Comparison of ENCODE assay signal across 2 fruit fly cellular contexts in the genomic region with DNA sequence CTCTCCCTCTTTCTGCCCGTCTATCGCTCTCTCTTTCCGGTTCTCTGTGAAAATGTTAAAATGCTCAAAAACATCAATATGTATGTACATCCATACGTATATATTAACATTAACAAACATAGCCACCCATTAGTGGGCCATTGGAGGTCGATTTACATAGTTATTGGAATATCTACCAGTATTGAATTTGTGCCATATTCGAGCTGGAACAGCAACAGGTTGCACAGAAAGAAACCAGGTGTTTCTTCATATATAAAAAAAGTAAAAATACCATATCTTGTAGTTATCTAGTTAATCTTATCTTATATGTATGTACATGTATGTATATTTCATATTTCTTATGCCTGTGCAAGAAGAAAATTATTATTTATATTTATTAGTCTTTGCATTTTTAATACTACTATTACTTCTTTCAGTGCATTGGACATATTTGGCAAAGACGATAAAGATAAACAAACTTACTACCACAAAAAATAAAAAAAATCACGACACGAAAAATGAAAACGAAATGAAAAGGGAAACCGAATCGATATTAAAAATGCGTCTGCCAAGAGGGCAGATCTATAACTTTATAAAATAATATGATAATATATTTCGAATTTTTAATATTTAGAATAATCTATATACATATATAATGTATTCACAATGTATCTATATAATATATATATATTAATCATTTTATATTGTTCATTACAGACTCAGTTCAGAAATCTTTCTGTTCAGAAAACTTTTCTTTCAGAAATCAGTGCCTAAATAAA.
TF ChIP-seq lines count a peak whose summit lies in the region.

No protein-coding gene starts in this region.

- no peak for TF ChIP-seq CTCF in whole organism, embryonic (GFP tag; optimal IDR thresholded peaks at IDR 0.05; lab: Kevin White, UChicago)

TF ChIP-seq in whole organism, embryonic, 481 proteins besides CTCF, POLR2A, EP300 and RAD21 (continues in another document):
- TF ChIP-seq Spps (tag; optimal IDR thresholded peaks at IDR 0.05; lab: Kevin White, UChicago) (no peak), CG15514 (GFP tag; optimal IDR thresholded peaks at IDR 0.05; lab: Kevin White, UChicago) (peak; percentile 7), H2.0 (GFP tag; IDR thresholded peaks at IDR 0.05; lab: Robert Waterston, UW) (0 out of 2 replicates have a peak, but pooled peaks have one; percentile 41), hkb (optimal IDR thresholded peaks at IDR 0.05; lab: Kevin White, UChicago) (no peak), hkb (GFP tag; IDR thresholded peaks at IDR 0.05; lab: Robert Waterston, UW) (peak; percentile 70), CG6175 (GFP tag; IDR thresholded peaks at IDR 0.05; lab: Robert Waterston, UW) (no peak), CG11093 (GFP tag; IDR thresholded peaks at IDR 0.05; lab: Robert Waterston, UW) (0 out of 3 replicates have a peak, but pooled peaks have one; percentile 13), CG13894 (tag; optimal IDR thresholded peaks at IDR 0.05; lab: Kevin White, UChicago) (no peak), CG8290 (GFP tag; optimal IDR thresholded peaks at IDR 0.05; lab: Kevin White, UChicago) (no peak), CG8290 (tag; optimal IDR thresholded peaks at IDR 0.05; lab: Kevin White, UChicago) (peak in 1 of 2 experiments; percentile 51), insv (GFP tag; optimal IDR thresholded peaks at IDR 0.05; lab: Kevin White, UChicago) (no peak), caup (GFP tag; optimal IDR thresholded peaks at IDR 0.05; lab: Kevin White, UChicago; ENCODE audit: severe bottlenecking) (peak; percentile 34), row (GFP tag; IDR thresholded peaks at IDR 0.05; lab: Robert Waterston, UW) (peak; percentile 55), Rfx (GFP tag; IDR thresholded peaks at IDR 0.05; lab: Robert Waterston, UW) (0 out of 2 replicates have a peak, but pooled peaks have one; percentile 36), abd-A (tag; optimal IDR thresholded peaks at IDR 0.05; lab: Kevin White, UChicago) (peak; percentile 78), Med (GFP tag; lab: Kevin White, UChicago) (peak; percentile 34), ERR (GFP tag; optimal IDR thresholded peaks at IDR 0.05; lab: Kevin White, UChicago) (no peak), cas (GFP tag; IDR thresholded peaks at IDR 0.05; lab: Robert Waterston, UW) (no peak), dpn (GFP tag; optimal IDR thresholded peaks at IDR 0.05; lab: Kevin White, UChicago) (peak in 1 of 2 experiments; percentile 27), salm (tag; optimal IDR thresholded peaks at IDR 0.05; lab: Kevin White, UChicago) (peak; percentile 8), Nf-YA (GFP tag; IDR thresholded peaks at IDR 0.05; lab: Robert Waterston, UW) (0 out of 2 replicates have a peak, but pooled peaks have one; percentile 28), Dbx (GFP tag; IDR thresholded peaks at IDR 0.05; lab: Robert Waterston, UW) (no peak), Gsc (GFP tag; IDR thresholded peaks at IDR 0.05; lab: Robert Waterston, UW) (no peak), D19B (GFP tag; optimal IDR thresholded peaks at IDR 0.05; lab: Kevin White, UChicago) (no peak), CG10147 (GFP tag; optimal IDR thresholded peaks at IDR 0.05; lab: Kevin White, UChicago) (peak; percentile 5), so (GFP tag; IDR thresholded peaks at IDR 0.05; lab: Robert Waterston, UW) (no peak; the same call in 2 of the 3 replicates), CG7556 (GFP tag; optimal IDR thresholded peaks at IDR 0.05; lab: Kevin White, UChicago) (peak; percentile 30), D19A (tag; optimal IDR thresholded peaks at IDR 0.05; lab: Kevin White, UChicago) (peak; percentile 42), CG18476 (GFP tag; optimal IDR thresholded peaks at IDR 0.05; lab: Kevin White, UChicago) (peak; percentile 15), Oaz (GFP tag; IDR thresholded peaks at IDR 0.05; lab: Robert Waterston, UW) (peak; percentile 35; the same call in 1 of the 2 replicates), CG7357 (GFP tag; IDR thresholded peaks at IDR 0.05; lab: Robert Waterston, UW) (no peak), CG2116 (GFP tag; optimal IDR thresholded peaks at IDR 0.05; lab: Kevin White, UChicago) (no peak), jing (GFP tag; optimal IDR thresholded peaks at IDR 0.05; lab: Kevin White, UChicago) (no peak), bsh (GFP tag; optimal IDR thresholded peaks at IDR 0.05; lab: Kevin White, UChicago) (peak in 1 of 2 experiments; percentile 7), CG11504 (tag; optimal IDR thresholded peaks at IDR 0.05; lab: Kevin White, UChicago) (peak; percentile 76), hb (GFP tag; IDR thresholded peaks at IDR 0.05; lab: Robert Waterston, UW; ENCODE audit: partially characterized antibody) (no peak), Hand (GFP tag; optimal IDR thresholded peaks at IDR 0.05; lab: Kevin White, UChicago) (no peak), CG9609 (GFP tag; optimal IDR thresholded peaks at IDR 0.05; lab: Kevin White, UChicago) (no peak), CG9437 (GFP tag; optimal IDR thresholded peaks at IDR 0.05; lab: Kevin White, UChicago) (peak; percentile 14), exex (tag; optimal IDR thresholded peaks at IDR 0.05; lab: Kevin White, UChicago) (no peak)

TF ChIP-seq in whole organism, prepupa, 60 proteins besides CTCF, POLR2A, EP300 and RAD21:
- TF ChIP-seq CG4318 (GFP tag; optimal IDR thresholded peaks at IDR 0.05; lab: Kevin White, UChicago) = no peak
- TF ChIP-seq Eip78C (GFP tag; lab: Kevin White, UChicago) = peak; percentile 47
- no peak for TF ChIP-seq acj6 (GFP tag; optimal IDR thresholded peaks at IDR 0.05; lab: Kevin White, UChicago)
- no peak for TF ChIP-seq fd85E (GFP tag; optimal IDR thresholded peaks at IDR 0.05; lab: Kevin White, UChicago)
- TF ChIP-seq svp (GFP tag; lab: Kevin White, UChicago) = peak; percentile 10
- no peak for TF ChIP-seq CG8632 (GFP tag; optimal IDR thresholded peaks at IDR 0.05; lab: Kevin White, UChicago)
- TF ChIP-seq CG11762 (GFP tag; optimal IDR thresholded peaks at IDR 0.05; lab: Kevin White, UChicago; ENCODE audit: insufficient read depth) = no peak
- no peak for TF ChIP-seq CG11902 (GFP tag; optimal IDR thresholded peaks at IDR 0.05; lab: Kevin White, UChicago)
- peak; percentile 7 for TF ChIP-seq CG34406 (GFP tag; optimal IDR thresholded peaks at IDR 0.05; lab: Kevin White, UChicago)
- TF ChIP-seq CG9139 (GFP tag; optimal IDR thresholded peaks at IDR 0.05; lab: Kevin White, UChicago) = no peak
- no peak for TF ChIP-seq spab (GFP tag; optimal IDR thresholded peaks at IDR 0.05; lab: Kevin White, UChicago)
- no peak for TF ChIP-seq Met (GFP tag; optimal IDR thresholded peaks at IDR 0.05; lab: Kevin White, UChicago)
- peak; percentile 6 for TF ChIP-seq Blimp-1 (GFP tag; optimal IDR thresholded peaks at IDR 0.05; lab: Kevin White, UChicago)
- TF ChIP-seq Ets21C (GFP tag; optimal IDR thresholded peaks at IDR 0.05; lab: Kevin White, UChicago) = no peak
- TF ChIP-seq CG10631 (GFP tag; optimal IDR thresholded peaks at IDR 0.05; lab: Kevin White, UChicago) = no peak
- TF ChIP-seq CG8319 (GFP tag; optimal IDR thresholded peaks at IDR 0.05; lab: Kevin White, UChicago) = no peak
- no peak for TF ChIP-seq Hr39 (GFP tag; optimal IDR thresholded peaks at IDR 0.05; lab: Kevin White, UChicago)
- no peak for TF ChIP-seq CG3032 (tag; optimal IDR thresholded peaks at IDR 0.05; lab: Kevin White, UChicago)
- TF ChIP-seq pdm3 (GFP tag; optimal IDR thresholded peaks at IDR 0.05; lab: Kevin White, UChicago) = no peak
- peak; percentile 26 for TF ChIP-seq fkh (GFP tag; optimal IDR thresholded peaks at IDR 0.05; lab: Kevin White, UChicago)
- TF ChIP-seq cyc (GFP tag; optimal IDR thresholded peaks at IDR 0.05; lab: Kevin White, UChicago) = no peak
- TF ChIP-seq CG3919 (GFP tag; optimal IDR thresholded peaks at IDR 0.05; lab: Kevin White, UChicago) = no peak
- no peak for TF ChIP-seq CG10669 (GFP tag; optimal IDR thresholded peaks at IDR 0.05; lab: Kevin White, UChicago)
